Fruit fly (Drosophila melanogaster) Kc167 (cell line): Measurements from ENCODE around the gene CG9961.

Source experiments
- Myc ChIP-seq: fragments of >200 bp; optimal IDR thresholded peaks from 2 replicates; lab custom pipeline; 2017; ENCODE audit warnings: missing external identifiers
- psq ChIP-seq: fragments of >200 bp; optimal IDR thresholded peaks from 2 replicates; lab custom pipeline; 2017; ENCODE audit warnings: missing external identifiers

DNA sequence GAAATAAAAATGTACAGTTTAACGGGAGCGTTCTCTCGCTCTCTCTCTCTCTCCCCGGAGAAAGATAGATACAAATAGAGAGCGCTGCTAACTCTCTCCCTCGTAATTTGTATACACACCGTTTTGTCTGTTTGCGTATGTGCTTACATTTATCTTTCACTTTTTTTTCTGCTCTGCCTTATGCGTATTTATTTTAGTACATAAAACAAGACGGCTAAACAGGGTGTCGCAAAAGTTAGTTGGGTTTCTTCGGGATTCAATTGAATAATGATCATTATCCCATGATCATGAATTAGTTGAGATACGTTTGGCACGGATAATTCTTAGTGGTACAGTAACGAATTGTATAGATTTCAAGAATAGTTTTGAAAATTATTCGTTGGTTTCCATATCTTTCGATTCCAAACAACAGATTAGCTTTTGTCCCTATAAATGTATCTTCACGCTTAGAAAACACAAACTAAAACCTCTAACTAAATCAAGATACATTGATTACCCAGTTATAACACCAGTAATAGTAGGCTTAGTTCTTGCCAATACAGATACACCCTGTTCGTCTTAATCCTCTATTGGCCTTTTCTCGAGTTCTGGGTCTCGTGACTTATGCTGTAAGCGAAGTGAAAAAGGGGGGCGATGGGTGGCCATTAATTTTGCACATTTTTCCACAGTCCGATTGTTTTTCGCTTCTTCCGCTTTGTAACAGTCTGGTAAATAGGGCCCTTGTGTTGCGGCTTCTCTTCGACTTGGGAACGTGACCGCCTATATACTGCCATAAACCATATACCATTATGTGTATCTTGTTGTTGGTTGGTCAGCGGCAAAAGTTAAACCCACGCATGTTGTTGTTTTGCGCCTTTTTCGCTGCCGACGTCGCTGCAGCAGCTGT, 9.9 kb upstream of the CG9961 start:
- TF ChIP-seq Myc (lab: Kevin White, UChicago) = no peak
- no peak for TF ChIP-seq psq
